Fruit fly (Drosophila melanogaster) whole organism, embryonic: ENCODE results near the gene PAN3.
A peak's percentile ranks its signal among the peaks of the same experiment; 100 is the strongest.

Experiments used
- Awh ChIP-seq: fragments of 200-800 bp; sonication (Bioruptor generic); IDR thresholded peaks from 2 replicates; pipeline ENCODE4, ENCODE4 v1.3.6; 2022; ENCODE audit warnings: missing biosample characterization, missing genetic modification characterization
- B-H1 ChIP-seq: fragments of 200-800 bp; sonication (Bioruptor generic); IDR thresholded peaks from 3 replicates; pipeline ENCODE4 v1.3.6; 2022; ENCODE audit warnings: missing biosample characterization, missing genetic modification characterization
- BEAF-32 ChIP-seq: fragments of 200-800 bp; sonication (Bioruptor generic); optimal IDR thresholded peaks from 3 replicates; lab custom pipeline; 2017; ENCODE audit warnings: missing biosample characterization, missing genetic modification characterization, mild to moderate bottlenecking, moderate library complexity, missing genetic modification reagents
- CG10959 ChIP-seq: fragments of 200-800 bp; sonication (Bioruptor generic); IDR thresholded peaks from 2 replicates; pipeline ENCODE4 v1.3.6; 2022; ENCODE audit warnings: missing biosample characterization, missing genetic modification characterization
- CG12219 ChIP-seq: fragments of 200-800 bp; sonication (Bioruptor generic); optimal IDR thresholded peaks from 3 replicates; lab custom pipeline; 2018; ENCODE audit warnings: missing biosample characterization, mild to moderate bottlenecking, missing genetic modification characterization
- CG12236 ChIP-seq: fragments of 200-800 bp; sonication (Bioruptor generic); optimal IDR thresholded peaks from 2 replicates; lab custom pipeline; 2016; ENCODE audit warnings: missing biosample characterization, missing genetic modification characterization
- CG12659 ChIP-seq: fragments of 200-800 bp; sonication (Bioruptor generic); optimal IDR thresholded peaks from 3 replicates; lab custom pipeline; 2017; ENCODE audit warnings: mild to moderate bottlenecking, missing biosample characterization, missing genetic modification reagents, missing genetic modification characterization
- CG12744 ChIP-seq: fragments of 200-800 bp; sonication (Bioruptor generic); optimal IDR thresholded peaks from 2 replicates; lab custom pipeline; 2016; ENCODE audit warnings: missing biosample characterization, missing genetic modification characterization
- CG14050 ChIP-seq: fragments of 200-800 bp; sonication (Bioruptor generic); IDR thresholded peaks from 3 replicates; pipeline ENCODE4 v1.3.6; 2022; ENCODE audit warnings: missing biosample characterization, missing genetic modification characterization
- CG15011 ChIP-seq: fragments of 200-800 bp; sonication (Bioruptor generic); optimal IDR thresholded peaks from 3 replicates; lab custom pipeline; 2018; ENCODE audit warnings: missing biosample characterization, mild to moderate bottlenecking, missing genetic modification characterization
- CG15514 ChIP-seq: fragments of 200-800 bp; sonication (Bioruptor generic); optimal IDR thresholded peaks from 3 replicates; lab custom pipeline; 2017; ENCODE audit warnings: missing biosample characterization, missing genetic modification characterization, mild to moderate bottlenecking, moderate library complexity, missing genetic modification reagents
- CG17328 ChIP-seq: fragments of 200-800 bp; sonication (Bioruptor generic); IDR thresholded peaks from 2 replicates; pipeline ENCODE4 v1.3.6; 2022; ENCODE audit warnings: missing biosample characterization, missing genetic modification characterization
- CG2129 ChIP-seq: fragments of 200-800 bp; sonication (Bioruptor generic); IDR thresholded peaks from 2 replicates; pipeline ENCODE4 v1.3.6; 2022; ENCODE audit warnings: missing biosample characterization, missing genetic modification characterization; ENCODE audit not compliant: partially characterized antibody
- CG3163 ChIP-seq: fragments of 200-800 bp; sonication (Bioruptor generic); optimal IDR thresholded peaks from 3 replicates; lab custom pipeline; 2016; ENCODE audit warnings: missing biosample characterization, missing genetic modification characterization
- CG33557 ChIP-seq: fragments of 200-800 bp; sonication (Bioruptor generic); optimal IDR thresholded peaks from 2 replicates; lab custom pipeline; 2019; ENCODE audit warnings: missing biosample characterization, mild to moderate bottlenecking, missing genetic modification characterization, moderate library complexity
- CG34422 ChIP-seq: fragments of 200-800 bp; sonication (Bioruptor generic); IDR thresholded peaks from 3 replicates; pipeline ENCODE4 v1.3.6; 2022; ENCODE audit warnings: missing biosample characterization, missing genetic modification characterization
- CG3838 ChIP-seq: fragments of 200-800 bp; sonication (Bioruptor generic); optimal IDR thresholded peaks from 3 replicates; lab custom pipeline; 2016; ENCODE audit warnings: missing biosample characterization, missing genetic modification characterization
- CG4854 ChIP-seq: fragments of 200-800 bp; sonication (Bioruptor generic); optimal IDR thresholded peaks from 2 replicates; lab custom pipeline; 2016; ENCODE audit warnings: missing biosample characterization, missing genetic modification characterization, inconsistent platforms
- CG6272 ChIP-seq: fragments of 200-800 bp; sonication (Bioruptor generic); IDR thresholded peaks from 2 replicates; pipeline ENCODE4 v1.3.6; 2022; ENCODE audit warnings: missing biosample characterization, missing genetic modification characterization
- CG7271 ChIP-seq: fragments of 200-800 bp; sonication (Bioruptor generic); optimal IDR thresholded peaks from 2 replicates; lab custom pipeline; 2018; ENCODE audit warnings: missing biosample characterization, mild to moderate bottlenecking, missing genetic modification characterization, moderate library complexity
- CG7357 ChIP-seq: fragments of 200-800 bp; sonication (Bioruptor generic); IDR thresholded peaks from 3 replicates; pipeline ENCODE4 v1.3.6; 2022; ENCODE audit warnings: missing biosample characterization, missing genetic modification characterization
- CG7963 ChIP-seq: fragments of 200-800 bp; sonication (Bioruptor generic); IDR thresholded peaks from 3 replicates; pipeline ENCODE4 v1.3.6; 2022; ENCODE audit warnings: missing biosample characterization, missing genetic modification characterization; ENCODE audit not compliant: partially characterized antibody
- CG8388 ChIP-seq: fragments of 200-800 bp; sonication (Bioruptor generic); optimal IDR thresholded peaks from 2 replicates; lab custom pipeline; 2019; ENCODE audit warnings: missing biosample characterization, mild to moderate bottlenecking, missing genetic modification characterization, moderate library complexity
- Dek ChIP-seq: fragments of 200-800 bp; sonication (Bioruptor generic); optimal IDR thresholded peaks from 3 replicates; lab custom pipeline; 2019; ENCODE audit warnings: missing biosample characterization, mild to moderate bottlenecking, missing genetic modification characterization, moderate library complexity
- Doc2 ChIP-seq: fragments of 200-800 bp; sonication (Bioruptor generic); IDR thresholded peaks from 2 replicates; pipeline ENCODE4 v1.3.6; 2022; ENCODE audit warnings: missing biosample characterization, missing genetic modification characterization
- Fer1 ChIP-seq: fragments of 200-800 bp; sonication (Bioruptor generic); optimal IDR thresholded peaks from 2 replicates; lab custom pipeline; 2017; ENCODE audit warnings: missing biosample characterization, mild to moderate bottlenecking, missing genetic modification characterization
- GATAe ChIP-seq: fragments of 200-800 bp; sonication (Bioruptor generic); conservative IDR thresholded peaks from 2 replicates; pipeline ENCODE4 v1.3.6; 2022; ENCODE audit warnings: missing biosample characterization, missing genetic modification characterization
- Gug ChIP-seq: fragments of 200-800 bp; sonication (Bioruptor generic); IDR thresholded peaks from 4 replicates; pipeline ENCODE4 v1.3.6; 2022; ENCODE audit warnings: missing biosample characterization, missing genetic modification characterization
- Myb ChIP-seq: fragments of 200-800 bp; sonication (Bioruptor generic); optimal IDR thresholded peaks from 2 replicates; lab custom pipeline; 2016; ENCODE audit warnings: missing biosample characterization, missing genetic modification characterization
- Pdp1 ChIP-seq, 2 experiments: fragments of 200-800 bp; sonication (Bioruptor generic); optimal IDR thresholded peaks; 3 replicates each; lab custom pipeline; 2016; ENCODE audit warnings: missing biosample characterization in 2 of 2, missing genetic modification characterization in 2 of 2, mild to moderate bottlenecking in 1 of 2, moderate library complexity in 1 of 2
- Side ChIP-seq: fragments of 200-800 bp; sonication (Bioruptor generic); optimal IDR thresholded peaks from 2 replicates; lab custom pipeline; 2016; ENCODE audit warnings: missing biosample characterization, missing genetic modification characterization
- ap ChIP-seq: fragments of 200-800 bp; sonication (Bioruptor generic); IDR thresholded peaks from 2 replicates; pipeline ENCODE4 v1.3.6; 2022; ENCODE audit warnings: missing biosample characterization, missing genetic modification characterization
- ash1 ChIP-seq: fragments of 200-800 bp; sonication (Bioruptor generic); optimal IDR thresholded peaks from 2 replicates; lab custom pipeline; 2018; ENCODE audit warnings: missing biosample characterization, mild to moderate bottlenecking, missing genetic modification characterization
- bbx ChIP-seq: fragments of 200-800 bp; sonication (Bioruptor generic); IDR thresholded peaks from 2 replicates; pipeline ENCODE4 v1.3.6; 2022; ENCODE audit warnings: missing biosample characterization, missing genetic modification characterization; ENCODE audit not compliant: partially characterized antibody
- cad ChIP-seq: fragments of >200 bp; optimal IDR thresholded peaks from 2 replicates; lab custom pipeline; 2017; ENCODE audit warnings: missing biosample characterization, missing genetic modification characterization
- cas ChIP-seq: fragments of 200-800 bp; sonication (Bioruptor generic); IDR thresholded peaks from 2 replicates; pipeline ENCODE4 v1.3.6; 2022; ENCODE audit warnings: missing biosample characterization, missing genetic modification characterization
- ci ChIP-seq: fragments of 200-800 bp; sonication (Bioruptor generic); IDR thresholded peaks from 3 replicates; pipeline ENCODE4 v1.3.6; 2022; ENCODE audit warnings: missing biosample characterization, missing genetic modification characterization
- dan ChIP-seq: fragments of 200-800 bp; sonication (Bioruptor generic); IDR thresholded peaks from 2 replicates; pipeline ENCODE4 v1.3.6; 2022; ENCODE audit warnings: missing biosample characterization, missing genetic modification characterization
- ems ChIP-seq: fragments of 200-800 bp; sonication (Bioruptor generic); optimal IDR thresholded peaks from 3 replicates; lab custom pipeline; 2016; ENCODE audit warnings: missing biosample characterization, missing genetic modification characterization
- inv ChIP-seq: fragments of 200-800 bp; sonication (Bioruptor generic); IDR thresholded peaks from 2 replicates; pipeline ENCODE4 v1.3.6; 2022; ENCODE audit warnings: missing biosample characterization, missing genetic modification characterization; ENCODE audit not compliant: partially characterized antibody
- ken ChIP-seq: fragments of 200-800 bp; sonication (Bioruptor generic); IDR thresholded peaks from 3 replicates; pipeline ENCODE4 v1.3.6; 2022; ENCODE audit warnings: missing biosample characterization, missing genetic modification characterization
- nmo ChIP-seq: fragments of 200-800 bp; sonication (Bioruptor generic); optimal IDR thresholded peaks from 2 replicates; lab custom pipeline; 2018; ENCODE audit warnings: missing biosample characterization, mild to moderate bottlenecking, missing genetic modification characterization, moderate library complexity
- pan ChIP-seq, 4 experiments: fragments of >200 bp in 3 of 4; fragments of 200-800 bp in 1 of 4; sonication (Bioruptor generic) in 1 of 4; optimal IDR thresholded peaks in 3 of 4; IDR thresholded peaks in 1 of 4; 2 replicates each; pipeline versions ENCODE4 v1.3.6 to Lab custom; 2017 to 2022; ENCODE audit warnings: missing biosample characterization in 2 of 4, missing genetic modification characterization in 2 of 4, mixed read lengths in 1 of 4
- sim ChIP-seq: fragments of 200-800 bp; sonication (Bioruptor generic); IDR thresholded peaks from 2 replicates; pipeline ENCODE4 v1.3.6; 2022; ENCODE audit warnings: missing biosample characterization, missing genetic modification characterization
- tio ChIP-seq: fragments of 200-800 bp; sonication (Bioruptor generic); optimal IDR thresholded peaks from 2 replicates; lab custom pipeline; 2017; ENCODE audit warnings: missing biosample characterization, missing genetic modification characterization, inconsistent platforms
- trh ChIP-seq: fragments of 200-800 bp; sonication (Bioruptor generic); optimal IDR thresholded peaks from 2 replicates; lab custom pipeline; 2016; ENCODE audit warnings: missing biosample characterization, missing genetic modification characterization
- wdn ChIP-seq: fragments of 200-800 bp; sonication (Bioruptor generic); IDR thresholded peaks from 2 replicates; pipeline ENCODE4 v1.3.6; 2022; ENCODE audit warnings: missing biosample characterization, missing genetic modification characterization
- wek ChIP-seq: fragments of 200-800 bp; sonication (Bioruptor generic); optimal IDR thresholded peaks from 3 replicates; lab custom pipeline; 2018; ENCODE audit warnings: missing biosample characterization, mild to moderate bottlenecking, missing genetic modification characterization, moderate library complexity

PAN3 gene

DNA sequence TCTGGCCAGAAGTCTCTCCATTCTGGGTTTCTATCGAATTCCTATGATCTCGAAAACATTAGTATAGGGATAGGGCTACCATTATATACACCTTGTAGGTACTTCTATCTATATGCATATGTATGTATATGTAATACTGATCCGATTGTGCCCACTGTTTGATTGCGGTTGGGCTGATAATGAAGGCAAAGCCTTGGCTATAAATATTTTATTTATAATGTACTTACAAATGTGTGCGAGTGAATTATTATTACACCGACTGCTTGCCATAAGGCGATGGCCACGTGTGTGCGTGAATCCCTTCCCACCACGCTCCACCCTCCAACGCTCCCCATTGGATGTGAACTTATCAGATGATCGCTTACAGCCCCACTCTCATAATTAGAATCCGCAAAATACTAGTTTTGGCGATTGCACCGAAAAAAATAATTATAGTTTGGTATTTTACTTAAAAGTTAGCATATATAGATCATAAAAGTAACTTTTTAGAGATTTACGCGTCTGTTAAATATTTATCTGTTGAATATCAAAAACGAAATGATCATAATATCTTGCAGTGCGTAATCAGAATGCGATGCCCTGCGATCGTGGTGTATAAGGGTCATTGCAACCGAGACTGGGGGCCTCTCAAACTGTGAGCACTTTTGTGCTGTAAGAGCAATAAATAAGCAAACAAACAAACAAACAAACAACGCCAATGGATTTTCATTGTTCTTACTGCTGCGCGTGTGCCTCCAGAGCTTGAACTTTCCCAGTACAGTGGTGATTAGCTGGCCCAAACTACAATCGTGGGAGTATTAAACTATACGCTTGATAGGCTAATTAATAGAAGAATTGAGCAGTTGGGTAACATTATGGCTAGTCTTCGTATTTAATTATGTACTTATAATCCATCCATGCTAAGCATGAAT is 9.4 kb downstream of the PAN3 start (continued):
- TF ChIP-seq CG12744 (GFP tag; lab: Kevin White, UChicago) (no peak), B-H1 (GFP tag; lab: Robert Waterston, UW) (peak; percentile 31; the same call in 2 of the 3 replicates), ap (GFP tag; lab: Robert Waterston, UW) (no peak), CG12219 (no peak), cad (GFP tag; lab: Kevin White, UChicago) (no peak), bbx (GFP tag; lab: Robert Waterston, UW) (no peak), CG34422 (GFP tag; lab: Robert Waterston, UW) (0 out of 3 replicates have a peak, but pooled peaks have one; percentile 43), Pdp1 (GFP tag; optimal IDR thresholded peaks at IDR 0.05; lab: Kevin White, UChicago) (peak in 1 of 2 experiments; percentile 51), ci (GFP tag; lab: Robert Waterston, UW) (0 out of 3 replicates have a peak, but pooled peaks have one; percentile 6), CG2129 (no peak), Side (GFP tag; lab: Kevin White, UChicago) (no peak), CG12659 (GFP tag; lab: Kevin White, UChicago) (no peak), sim (GFP tag; lab: Robert Waterston, UW) (no peak), CG4854 (GFP tag; lab: Kevin White, UChicago) (no peak), CG10959 (GFP tag; lab: Robert Waterston, UW) (no peak), GATAe (peak; percentile 57; the same call in 1 of the 2 replicates), CG15514 (GFP tag; lab: Kevin White, UChicago) (peak; percentile 53), inv (GFP tag; lab: Robert Waterston, UW) (no peak), CG3163 (GFP tag; lab: Kevin White, UChicago) (no peak), Fer1 (GFP tag; lab: Kevin White, UChicago) (peak; percentile 32), Dek (no peak), CG7357 (GFP tag; lab: Robert Waterston, UW) (no peak), Myb (no peak), cas (no peak), BEAF-32 (no peak), CG8388 (no peak), CG7963 (GFP tag; lab: Robert Waterston, UW) (no peak), ken (GFP tag; lab: Robert Waterston, UW) (no peak), Doc2 (GFP tag; lab: Robert Waterston, UW) (no peak), CG12236 (no peak), CG7271 (no peak), CG33557 (GFP tag; lab: Kevin White, UChicago) (no peak), Gug (GFP tag; lab: Robert Waterston, UW) (peak; percentile 27; the same call in 2 of the 4 replicates), CG3838 (GFP tag; lab: Kevin White, UChicago) (no peak), tio (GFP tag; lab: Kevin White, UChicago) (no peak), Awh (GFP tag; lab: Robert Waterston, UW) (no peak), nmo (GFP tag; lab: Kevin White, UChicago) (no peak), CG17328 (GFP tag; lab: Robert Waterston, UW) (no peak), CG14050 (GFP tag; lab: Robert Waterston, UW) (no peak; the same call in 2 of the 3 replicates), CG6272 (GFP tag; lab: Robert Waterston, UW) (peak; percentile 36; the same call in 1 of the 2 replicates), wek (GFP tag; lab: Kevin White, UChicago) (no peak), ash1 (GFP tag; lab: Kevin White, UChicago) (no peak), CG15011 (peak; percentile 4), ems (GFP tag; lab: Kevin White, UChicago) (no peak), wdn (GFP tag; lab: Robert Waterston, UW) (no peak), trh (GFP tag; lab: Kevin White, UChicago) (no peak), dan (GFP tag; lab: Robert Waterston, UW) (no peak), pan (optimal IDR thresholded peaks at IDR 0.05; lab: Kevin White, UChicago) (no peak), pan (GFP tag; optimal IDR thresholded peaks at IDR 0.05 in 1 of 2, IDR thresholded peaks at IDR 0.05 in 1 of 2) (peak in 1 of 2 experiments; percentile 75)
